Fruit fly (Drosophila melanogaster) whole organism, wandering third instar larva: ENCODE results near the gene Ldh.

Experiments used
- Dfd ChIP-seq: fragments of >200 bp; optimal IDR thresholded peaks from 2 replicates; lab custom pipeline; 2017; ENCODE audit warnings: missing biosample characterization, missing genetic modification characterization
- Vsx2 ChIP-seq: fragments of 200-300, 225-300 bp; sonication (Bioruptor generic); optimal IDR thresholded peaks from 2 replicates; lab custom pipeline; 2018; ENCODE audit warnings: missing biosample characterization, missing genetic modification characterization; ENCODE audit not compliant: partially characterized antibody
- br ChIP-seq: fragments of 200-800 bp; sonication (Bioruptor generic); optimal IDR thresholded peaks from 2 replicates; lab custom pipeline; 2016; ENCODE audit warnings: missing biosample characterization, missing genetic modification characterization
- dl ChIP-seq, 2 experiments: fragments of 175-275, 200-275 bp in 1 of 2; fragments of 200-275 bp in 1 of 2; sonication (Bioruptor generic); optimal IDR thresholded peaks; lab custom pipeline; 2018; ENCODE audit warnings: mild to moderate bottlenecking in 2 of 2, missing biosample characterization in 2 of 2, missing genetic modification characterization in 2 of 2, moderate library complexity in 2 of 2; ENCODE audit not compliant: partially characterized antibody in 2 of 2, insufficient read depth in 1 of 2
- ey ChIP-seq: fragments of 200-800 bp; sonication (Bioruptor generic); optimal IDR thresholded peaks from 2 replicates; lab custom pipeline; 2016; ENCODE audit warnings: missing biosample characterization, missing genetic modification characterization
- fru ChIP-seq: fragments of 200-800 bp; sonication (Bioruptor generic); optimal IDR thresholded peaks from 3 replicates; lab custom pipeline; 2016; ENCODE audit warnings: missing biosample characterization, mild to moderate bottlenecking, missing genetic modification characterization
- jim ChIP-seq: fragments of 175-275, 200-325 bp; sonication (Bioruptor generic); optimal IDR thresholded peaks from 2 replicates; lab custom pipeline; 2016; ENCODE audit warnings: missing biosample characterization, mild to moderate bottlenecking, missing genetic modification characterization
- pan ChIP-seq: fragments of >200 bp; optimal IDR thresholded peaks from 2 replicates; lab custom pipeline; 2017
- psq ChIP-seq: fragments of 200-800 bp; sonication (Bioruptor generic); optimal IDR thresholded peaks from 3 replicates; lab custom pipeline; 2017; ENCODE audit warnings: missing biosample characterization, mild to moderate bottlenecking, missing genetic modification characterization, moderate library complexity
- rgr ChIP-seq: fragments of 200-800 bp; sonication (Bioruptor generic); optimal IDR thresholded peaks from 3 replicates; lab custom pipeline; 2016; ENCODE audit warnings: missing biosample characterization, mild to moderate bottlenecking, missing genetic modification characterization
- sv ChIP-seq: fragments of 200-800 bp; sonication (Bioruptor generic); optimal IDR thresholded peaks from 3 replicates; lab custom pipeline; 2016; ENCODE audit warnings: missing biosample characterization, missing genetic modification characterization

DNA sequence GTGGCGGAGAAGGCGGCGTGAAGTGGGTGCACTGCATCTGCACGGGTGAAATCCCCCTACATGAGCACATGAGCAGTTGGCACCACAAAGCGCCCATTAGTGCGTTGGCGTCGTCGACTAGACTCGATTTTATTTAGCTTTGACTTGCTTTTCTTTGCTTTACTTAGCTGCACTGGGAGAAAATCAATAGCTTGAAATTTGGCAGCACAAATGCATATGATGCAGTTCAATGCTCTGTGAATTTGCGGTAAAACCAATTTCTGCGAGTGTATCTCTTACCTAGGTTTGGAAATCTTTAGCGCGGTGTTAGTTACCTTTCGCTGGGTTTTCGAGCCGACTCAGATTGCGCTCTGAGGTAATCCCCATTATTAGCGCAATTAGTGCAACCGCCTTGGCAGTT lies 42.4 kb upstream of the Ldh start:
- TF ChIP-seq pan (no peak), rgr (no peak), dl (GFP tag; optimal IDR thresholded peaks at IDR 0.05; lab: Kevin White, UChicago; ENCODE audit: insufficient read depth in 1 of 2, partially characterized antibody in 2 of 2) (no peak), sv (GFP tag; lab: Kevin White, UChicago) (no peak), Vsx2 (GFP tag; lab: Kevin White, UChicago) (no peak), ey (no peak), Dfd (GFP tag; lab: Kevin White, UChicago) (no peak), fru (no peak), psq (no peak), jim (no peak), br (no peak)
